Worm (Caenorhabditis elegans) whole organism, L3 larva: ENCODE measurements around the gene F29F11.20.

ENCODE experiments used
- R02D3.7 ChIP-seq: fragments of 150-350 bp; optimal IDR thresholded peaks from 2 replicates; lab custom pipeline; 2014; ENCODE audit warnings: missing biosample characterization, missing genetic modification characterization
- ZK546.5 ChIP-seq: sonication (generic microtip); optimal IDR thresholded peaks from 2 replicates; lab custom pipeline; 2017; ENCODE audit warnings: missing biosample characterization, missing genetic modification characterization
- ama-1 ChIP-seq: fragments of 150-350 bp; optimal IDR thresholded peaks from 2 replicates; lab custom pipeline; 2018
- ceh-16 ChIP-seq: sonication (generic microtip); optimal IDR thresholded peaks from 2 replicates; lab custom pipeline; 2017; ENCODE audit warnings: missing biosample characterization, missing genetic modification characterization
- ceh-28 ChIP-seq: fragments of 150-350 bp; optimal IDR thresholded peaks from 2 replicates; lab custom pipeline; 2014; ENCODE audit warnings: missing biosample characterization, missing genetic modification reagents, missing genetic modification characterization
- ceh-82 ChIP-seq: fragments of 150-350 bp; optimal IDR thresholded peaks from 2 replicates; lab custom pipeline; 2014; ENCODE audit warnings: missing biosample characterization, missing genetic modification characterization
- egl-5 ChIP-seq: fragments of 150-350 bp; optimal IDR thresholded peaks from 2 replicates; lab custom pipeline; 2017; ENCODE audit warnings: missing biosample characterization, missing genetic modification reagents, missing genetic modification characterization, inconsistent platforms
- elt-2 ChIP-seq: sonication (generic microtip); optimal IDR thresholded peaks from 2 replicates; lab custom pipeline; 2016; ENCODE audit warnings: missing genetic modification reagents, mild to moderate bottlenecking, missing genetic modification characterization, missing compliant biosample characterization
- elt-3 ChIP-seq, 3 experiments: fragments of 150-350 bp in 1 of 3; sonication (generic microtip) in 2 of 3; optimal IDR thresholded peaks; 2 replicates in 2 of 3; 4 replicates in 1 of 3; lab custom pipeline; 2014 to 2017; ENCODE audit warnings: missing biosample characterization in 3 of 3, missing genetic modification characterization in 3 of 3
- fkh-2 ChIP-seq: fragments of 150-350 bp; optimal IDR thresholded peaks from 2 replicates; lab custom pipeline; 2014; ENCODE audit warnings: missing biosample characterization, missing genetic modification reagents, missing genetic modification characterization
- fos-1 ChIP-seq: fragments of 150-350 bp; optimal IDR thresholded peaks from 2 replicates; lab custom pipeline; 2014; ENCODE audit warnings: missing biosample characterization, missing genetic modification characterization
- hmg-11 ChIP-seq: sonication (generic microtip); optimal IDR thresholded peaks from 2 replicates; lab custom pipeline; 2016; ENCODE audit warnings: missing genetic modification characterization, missing compliant biosample characterization
- lin-15B ChIP-seq: fragments of 150-350 bp; optimal IDR thresholded peaks from 2 replicates; lab custom pipeline; 2014; ENCODE audit warnings: missing biosample characterization, missing genetic modification characterization
- lin-39 ChIP-seq: fragments of 150-350 bp; optimal IDR thresholded peaks from 2 replicates; lab custom pipeline; 2018; ENCODE audit warnings: missing biosample characterization, missing genetic modification reagents, missing genetic modification characterization
- lsy-12 ChIP-seq: sonication (generic microtip); optimal IDR thresholded peaks from 2 replicates; lab custom pipeline; 2016; ENCODE audit warnings: mild to moderate bottlenecking, missing genetic modification characterization, missing compliant biosample characterization
- mdl-1 ChIP-seq: fragments of 150-350 bp; optimal IDR thresholded peaks from 2 replicates; lab custom pipeline; 2014; ENCODE audit warnings: missing biosample characterization, missing genetic modification characterization
- nfya-1 ChIP-seq: sonication (generic microtip); optimal IDR thresholded peaks from 2 replicates; lab custom pipeline; 2017; ENCODE audit warnings: missing genetic modification characterization, mild to moderate bottlenecking, missing compliant biosample characterization, antibody characterized with exemption, moderate library complexity; ENCODE audit not compliant: insufficient read depth
- nhr-12 ChIP-seq: fragments of 150-350 bp; optimal IDR thresholded peaks from 2 replicates; lab custom pipeline; 2014; ENCODE audit warnings: missing biosample characterization, missing genetic modification characterization
- nhr-23 ChIP-seq: fragments of 150-350 bp; optimal IDR thresholded peaks from 2 replicates; lab custom pipeline; 2014; ENCODE audit warnings: missing biosample characterization, missing genetic modification reagents, missing genetic modification characterization
- nhr-237 ChIP-seq: fragments of 150-350 bp; optimal IDR thresholded peaks from 2 replicates; lab custom pipeline; 2014; ENCODE audit warnings: missing biosample characterization, missing genetic modification characterization
- nhr-25 ChIP-seq: sonication (generic microtip); optimal IDR thresholded peaks from 2 replicates; lab custom pipeline; 2017; ENCODE audit warnings: missing biosample characterization, missing genetic modification characterization
- nhr-28 ChIP-seq: fragments of 150-350 bp; optimal IDR thresholded peaks from 2 replicates; lab custom pipeline; 2014; ENCODE audit warnings: missing biosample characterization, missing genetic modification characterization
- nhr-43 ChIP-seq: sonication (generic microtip); optimal IDR thresholded peaks from 2 replicates; lab custom pipeline; 2016; ENCODE audit warnings: mild to moderate bottlenecking, missing genetic modification characterization, missing compliant biosample characterization; ENCODE audit not compliant: poor library complexity, severe bottlenecking
- nhr-67 ChIP-seq: fragments of 150-350 bp; optimal IDR thresholded peaks from 2 replicates; lab custom pipeline; 2014; ENCODE audit warnings: missing biosample characterization, missing genetic modification characterization
- nhr-76 ChIP-seq: fragments of 150-350 bp; sonication (generic microtip); optimal IDR thresholded peaks from 5 replicates; lab custom pipeline; 2014; ENCODE audit warnings: missing biosample characterization, missing genetic modification characterization
- nhr-77 ChIP-seq: fragments of 150-350 bp; optimal IDR thresholded peaks from 2 replicates; lab custom pipeline; 2014; ENCODE audit warnings: missing biosample characterization, missing genetic modification characterization
- pha-4 ChIP-seq: fragments of 150-350 bp; optimal IDR thresholded peaks from 2 replicates; lab custom pipeline; 2014; ENCODE audit warnings: missing biosample characterization, missing genetic modification reagents, missing genetic modification characterization
- pqm-1 ChIP-seq: fragments of 150-350 bp; optimal IDR thresholded peaks from 2 replicates; lab custom pipeline; 2017; ENCODE audit warnings: missing biosample characterization, missing genetic modification characterization, inconsistent platforms
- sea-2 ChIP-seq: fragments of 150-350 bp; sonication (generic microtip); optimal IDR thresholded peaks from 4 replicates; lab custom pipeline; 2014; ENCODE audit warnings: missing biosample characterization, missing genetic modification reagents, missing genetic modification characterization
- skn-1 ChIP-seq: fragments of 150-350 bp; optimal IDR thresholded peaks from 2 replicates; lab custom pipeline; 2014; ENCODE audit warnings: missing biosample characterization, missing genetic modification characterization
- snpc-4 ChIP-seq: fragments of 150-350 bp; optimal IDR thresholded peaks from 2 replicates; lab custom pipeline; 2014; ENCODE audit warnings: missing biosample characterization, missing genetic modification characterization
- unc-39 ChIP-seq: sonication (generic microtip); optimal IDR thresholded peaks from 4 replicates; lab custom pipeline; 2017; ENCODE audit warnings: missing biosample characterization, missing genetic modification characterization
- unc-62 ChIP-seq: fragments of 150-350 bp; sonication (generic microtip); optimal IDR thresholded peaks from 4 replicates; lab custom pipeline; 2014; ENCODE audit warnings: missing biosample characterization, missing genetic modification reagents, missing genetic modification characterization
- zag-1 ChIP-seq: fragments of 150-350 bp; optimal IDR thresholded peaks from 2 replicates; lab custom pipeline; 2014; ENCODE audit warnings: missing biosample characterization, missing genetic modification characterization
- ztf-11 ChIP-seq: fragments of 150-350 bp; optimal IDR thresholded peaks from 2 replicates; lab custom pipeline; 2014; ENCODE audit warnings: missing biosample characterization, missing genetic modification characterization
- ztf-4 ChIP-seq: fragments of 150-350 bp; optimal IDR thresholded peaks from 2 replicates; lab custom pipeline; 2014; ENCODE audit warnings: missing biosample characterization, missing genetic modification characterization

Gene F29F11.20

DNA sequence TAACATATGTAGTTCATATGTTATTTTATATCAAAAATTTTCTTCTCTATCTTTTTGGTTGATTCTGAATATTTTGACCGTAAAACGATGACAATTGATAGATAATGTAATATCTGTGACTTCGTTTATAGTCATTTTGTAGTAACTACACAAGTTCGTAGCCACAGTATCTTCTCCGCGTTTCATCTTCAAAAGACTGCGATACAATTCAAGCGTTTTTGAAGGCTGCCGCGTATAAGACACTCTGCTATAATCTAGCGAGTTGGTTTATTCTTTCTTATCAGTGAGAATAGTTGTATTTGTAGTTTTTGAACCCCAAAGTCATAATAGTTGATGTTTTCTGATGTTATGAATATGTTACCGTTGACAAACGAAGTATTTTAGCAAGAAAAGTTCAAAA is 30.7 kb upstream of the F29F11.20 start, which contains the start of gene ugt-34:
Gene ugt-34 (minus strand): TSS at position 21 of the 400 bp plus-strand sequence.
- peak; percentile 63 for TF ChIP-seq elt-2 (tag; lab: Kevin White, UChicago)
- no peak for TF ChIP-seq nhr-28 (tag; lab: Kevin White, UChicago)
- TF ChIP-seq, all 47 proteins: peak for 1

- TF ChIP-seq nfya-1 (tag; lab: Kevin White, UChicago) = peak; percentile 35
- no peak for TF ChIP-seq snpc-4 (tag; lab: Kevin White, UChicago)
Observed at ce11 chrV:10657959-10658358, 29.7 kb upstream of the F29F11.20 start, which contains the start of gene tut-2. tut-2 (plus strand) TSS chrV:10658235.

- no peak for TF ChIP-seq ZK546.5 (tag; lab: Kevin White, UChicago)
- no peak for TF ChIP-seq nhr-25
- TF ChIP-seq nhr-237 (tag; lab: Kevin White, UChicago) = no peak
- TF ChIP-seq elt-2 (tag; lab: Kevin White, UChicago) = no peak
- no peak for TF ChIP-seq fos-1 (tag; lab: Kevin White, UChicago)
- TF ChIP-seq unc-62 = no peak
- TF ChIP-seq nhr-76 (tag; lab: Kevin White, UChicago) = no peak
- no peak for TF ChIP-seq ztf-4 (tag; lab: Kevin White, UChicago)
- no peak for TF ChIP-seq ztf-11
- TF ChIP-seq nhr-67 (tag; lab: Kevin White, UChicago) = no peak
- no peak for TF ChIP-seq nhr-43
- TF ChIP-seq R02D3.7 (tag; lab: Kevin White, UChicago) = no peak
- no peak for TF ChIP-seq nhr-77
- no peak for TF ChIP-seq nhr-12 (tag; lab: Kevin White, UChicago)
- TF ChIP-seq snpc-4 (tag; lab: Kevin White, UChicago) = no peak
Observed at ce11 chrV:10659343-10659742, 28.4 kb upstream of the F29F11.20 start.

ce11 chrV:10661417-10661945 is 26.2 kb upstream of the F29F11.20 start, which contains the start of gene sqv-4:
sqv-4 (minus strand) TSS chrV:10661467.
- peak; percentile 57 for TF ChIP-seq hmg-11 (tag; lab: Kevin White, UChicago)
- TF ChIP-seq skn-1 (tag; lab: Kevin White, UChicago) = no peak
- no peak for TF ChIP-seq pqm-1
- TF ChIP-seq ztf-11 = no peak
- TF ChIP-seq unc-62 = no peak
- TF ChIP-seq pha-4 = peak; percentile 27
- TF ChIP-seq egl-5 (tag; lab: Kevin White, UChicago) = no peak
- TF ChIP-seq lsy-12 = no peak
- TF ChIP-seq nhr-77 = no peak
- no peak for TF ChIP-seq ceh-82 (tag; lab: Kevin White, UChicago)
- TF ChIP-seq lin-15B (tag; lab: Kevin White, UChicago) = peak; percentile 50
- no peak for TF ChIP-seq elt-2 (tag; lab: Kevin White, UChicago)
- TF ChIP-seq nhr-67 (tag; lab: Kevin White, UChicago) = no peak
- no peak for TF ChIP-seq ceh-28 (tag; lab: Kevin White, UChicago)
- no peak for TF ChIP-seq nhr-28 (tag; lab: Kevin White, UChicago)
- no peak for TF ChIP-seq sea-2 (GFP tag; lab: Kevin White, UChicago)
- TF ChIP-seq nhr-43 = no peak
- no peak for TF ChIP-seq ama-1
- TF ChIP-seq nhr-23 (tag; lab: Kevin White, UChicago) = no peak
- TF ChIP-seq nhr-76 (tag; lab: Kevin White, UChicago) = no peak
- no peak for TF ChIP-seq zag-1
- no peak for TF ChIP-seq nhr-25
- TF ChIP-seq unc-39 (tag; lab: Kevin White, UChicago) = no peak
- TF ChIP-seq ceh-16 (tag; lab: Kevin White, UChicago) = no peak
- TF ChIP-seq mdl-1 (tag; lab: Kevin White, UChicago) = no peak
- no peak for TF ChIP-seq R02D3.7 (tag; lab: Kevin White, UChicago)
- no peak for TF ChIP-seq lin-39
- TF ChIP-seq elt-3 (tag; optimal IDR thresholded peaks at IDR 0.05; lab: Kevin White, UChicago) = no peak
- TF ChIP-seq fkh-2 (tag; lab: Kevin White, UChicago) = no peak
- peak; percentile 14 for TF ChIP-seq nfya-1 (tag; lab: Kevin White, UChicago)
- TF ChIP-seq, all 47 proteins: peak for 4
